Fruit fly (Drosophila melanogaster) Kc167 (cell line): ENCODE data around the gene Kaz.

Source experiments
- Myc ChIP-seq: fragments of >200 bp; optimal IDR thresholded peaks from 2 replicates; lab custom pipeline; 2017; ENCODE audit warnings: missing external identifiers
- Sin3A ChIP-seq: fragments of >200 bp; optimal IDR thresholded peaks from 2 replicates; lab custom pipeline; 2018; ENCODE audit warnings: missing external identifiers
- h ChIP-seq: fragments of >200 bp; optimal IDR thresholded peaks from 3 replicates; lab custom pipeline; 2018; ENCODE audit warnings: missing external identifiers
- insv ChIP-seq: fragments of >200 bp; optimal IDR thresholded peaks from 3 replicates; lab custom pipeline; 2018; ENCODE audit warnings: missing external identifiers
- psq ChIP-seq: fragments of >200 bp; optimal IDR thresholded peaks from 2 replicates; lab custom pipeline; 2017; ENCODE audit warnings: missing external identifiers
- ttk ChIP-seq: sonication (Bioruptor generic); optimal IDR thresholded peaks from 2 replicates; lab custom pipeline; 2017; ENCODE audit warnings: missing external identifiers

Gene Kaz

DNA sequence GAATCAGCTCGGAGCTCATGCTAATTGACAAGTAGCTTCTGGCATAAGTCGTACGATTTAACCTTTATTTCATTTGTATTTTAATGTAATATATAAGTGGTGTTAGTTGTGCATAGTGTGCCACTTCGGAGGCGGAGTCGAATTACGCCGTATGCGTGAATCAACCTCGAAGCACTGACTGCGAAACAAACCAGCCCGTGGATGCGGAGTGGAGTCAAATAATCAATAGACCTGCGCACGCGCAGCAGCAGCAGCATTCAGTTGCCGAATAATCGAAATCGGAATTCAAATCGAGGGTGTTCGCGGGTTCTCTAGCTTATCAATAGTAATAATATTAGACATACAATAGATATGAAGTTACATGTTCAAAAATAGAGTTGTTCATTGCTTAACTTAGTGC lies 1.5 kb downstream of the Kaz start, which contains the start of gene RabX4:
Gene RabX4 (minus strand): TSS at position 176 of the 400 bp plus-strand sequence.
- TF ChIP-seq ttk (lab: Kevin White, UChicago) = no peak
- no peak for TF ChIP-seq insv
- no peak for TF ChIP-seq Myc (lab: Kevin White, UChicago)
- no peak for TF ChIP-seq h (lab: Kevin White, UChicago)
- TF ChIP-seq Sin3A = no peak
- no peak for TF ChIP-seq psq (lab: Kevin White, UChicago)

- TF ChIP-seq Sin3A (no peak), ttk (lab: Kevin White, UChicago) (no peak), Myc (lab: Kevin White, UChicago) (no peak), insv (no peak), h (lab: Kevin White, UChicago) (no peak), psq (lab: Kevin White, UChicago) (no peak)
Observed at dm6 chr3R:24825548-24825947, 4.2 kb downstream of the Kaz start, which contains the start of gene niki. Gene niki (minus strand): TSS chr3R:24825648.

DNA sequence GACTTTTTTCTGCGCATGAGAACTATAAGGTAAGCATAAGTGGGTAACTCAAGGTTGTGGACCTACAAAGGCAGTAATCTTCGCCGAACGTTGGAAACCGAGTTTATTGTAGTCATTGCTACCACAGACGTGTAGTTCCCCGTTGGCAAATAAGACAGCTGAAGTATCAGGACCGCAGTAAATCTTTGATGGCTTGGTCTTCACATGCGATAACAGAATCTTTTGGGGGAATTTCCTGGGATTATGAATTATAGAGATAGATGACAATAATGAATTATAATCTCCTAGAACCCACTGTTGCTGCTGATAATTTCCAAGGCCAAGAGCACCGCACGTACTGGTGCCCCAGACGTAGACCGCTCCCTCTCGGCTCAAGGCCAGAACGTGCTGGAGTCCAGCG lies 6.7 kb downstream of the Kaz start:
- TF ChIP-seq h (lab: Kevin White, UChicago) (no peak), insv (no peak), Myc (lab: Kevin White, UChicago) (no peak), psq (lab: Kevin White, UChicago) (no peak), Sin3A (no peak), ttk (lab: Kevin White, UChicago) (no peak)

DNA sequence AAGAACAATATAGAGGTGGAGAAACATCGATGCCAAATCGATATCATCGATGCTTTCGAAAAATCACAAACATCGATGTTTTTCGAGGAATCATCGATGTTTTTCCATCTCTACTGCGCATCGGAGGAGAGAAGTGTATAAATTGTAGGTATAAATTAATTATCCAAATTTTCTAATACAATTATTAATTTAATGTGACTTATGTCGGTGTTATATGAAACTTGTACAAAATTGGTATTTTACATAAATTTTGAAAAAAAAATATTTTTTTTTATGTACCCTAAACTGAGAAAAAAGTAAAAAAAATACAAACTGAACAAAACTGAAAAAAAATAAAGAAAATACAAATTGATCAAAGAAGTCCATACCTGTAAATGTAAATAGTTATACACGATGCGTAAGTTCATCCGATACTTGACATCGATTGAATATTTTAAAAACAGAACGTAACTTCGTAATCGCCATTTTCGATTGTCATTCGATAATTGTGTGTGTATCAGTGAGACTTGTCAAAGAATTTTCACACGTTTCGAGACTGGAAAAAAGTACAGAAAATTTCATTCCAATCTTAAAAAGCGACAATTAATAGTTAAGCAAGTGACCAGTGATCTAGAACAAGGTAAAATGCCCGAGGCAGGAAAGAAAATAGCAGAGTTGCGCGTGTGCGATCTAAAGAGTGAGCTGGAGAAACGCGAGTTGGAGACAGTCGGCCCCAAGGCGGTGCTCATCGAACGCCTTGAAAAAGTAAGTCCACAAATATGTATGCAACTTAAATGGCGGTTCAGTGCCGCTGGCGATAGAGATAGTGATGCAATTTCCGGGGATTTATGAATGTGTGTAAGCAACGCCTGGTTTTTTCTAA lies 12.5 kb downstream of the Kaz start, which contains the start of the genes CG5808 and Saf-B:
Gene CG5808 (minus strand): TSS at position 15 of the 862 bp plus-strand sequence.
Gene Saf-B (plus strand): TSS at position 472 of the 862 bp plus-strand sequence.
- TF ChIP-seq ttk (lab: Kevin White, UChicago) (no peak), insv (no peak), Myc (lab: Kevin White, UChicago) (no peak), Sin3A (no peak), psq (lab: Kevin White, UChicago) (no peak), h (lab: Kevin White, UChicago) (no peak)

DNA sequence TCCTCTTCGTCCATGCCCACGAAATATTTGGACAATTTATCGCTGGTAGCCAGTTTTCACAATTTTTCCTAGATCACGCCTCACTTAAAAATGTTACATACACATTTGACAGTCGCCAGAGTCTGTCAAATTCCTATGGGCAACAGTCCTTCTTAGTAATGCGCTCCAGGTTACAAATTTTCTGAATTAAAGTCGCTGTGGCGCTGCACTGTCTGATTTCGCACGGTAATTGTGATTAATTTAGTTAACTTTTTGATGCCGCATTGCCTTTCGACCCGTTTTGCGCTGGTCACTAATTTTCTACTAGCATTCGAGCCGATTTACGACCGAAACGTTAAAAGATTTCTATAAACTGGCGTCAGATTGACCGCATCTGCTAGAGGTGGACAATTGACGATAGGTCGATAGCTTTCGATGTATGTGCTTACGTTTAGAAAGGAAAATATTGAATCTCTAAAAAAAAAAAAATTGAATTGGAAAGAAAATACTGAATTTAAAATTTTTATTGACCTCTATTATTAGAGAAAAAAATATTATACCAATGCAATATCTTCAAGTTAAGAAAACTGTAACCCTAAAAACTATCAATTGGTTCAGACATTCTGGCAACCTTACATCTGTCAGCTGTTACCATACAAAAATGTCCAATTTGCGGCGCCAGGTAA lies 16.0 kb downstream of the Kaz start, which contains the start of the genes lili and CG34150:
Gene lili (minus strand): TSS at position 376 of the 665 bp plus-strand sequence.
Gene CG34150 (plus strand): TSS at position 626 of the 665 bp plus-strand sequence.
- TF ChIP-seq ttk (lab: Kevin White, UChicago) = no peak
- TF ChIP-seq psq (lab: Kevin White, UChicago) = no peak
- TF ChIP-seq h (lab: Kevin White, UChicago) = no peak
- no peak for TF ChIP-seq Sin3A
- no peak for TF ChIP-seq insv
- no peak for TF ChIP-seq Myc (lab: Kevin White, UChicago)

DNA sequence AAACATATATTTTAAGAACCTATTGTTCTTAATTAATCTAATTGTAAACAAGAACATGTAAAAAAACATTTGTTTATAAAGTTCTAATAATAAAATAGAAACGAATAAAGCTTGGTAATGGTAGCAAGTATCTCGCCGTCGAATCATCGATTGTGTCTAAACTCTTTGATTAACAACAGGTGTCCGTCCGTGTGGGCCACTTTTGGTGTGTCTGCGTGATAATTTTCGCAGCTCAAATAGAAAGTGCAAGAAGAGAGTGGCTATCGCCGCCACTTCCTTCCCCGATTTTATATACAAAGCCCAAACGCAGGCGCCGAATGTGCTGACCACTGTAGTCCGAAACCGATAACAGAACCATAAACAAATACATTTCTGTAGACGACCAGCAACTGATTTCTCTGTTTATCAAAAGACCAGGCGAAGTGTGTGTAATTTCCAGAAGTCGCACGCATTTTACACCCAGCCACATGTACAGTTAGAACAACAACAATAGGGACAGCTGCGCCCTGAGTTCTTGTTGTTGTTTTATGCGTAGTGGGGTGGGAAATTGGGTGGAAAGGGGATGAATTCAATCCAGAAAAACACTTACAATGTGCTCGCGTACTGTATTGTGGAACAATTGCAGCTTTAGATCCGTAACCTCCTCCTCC lies 16.6 kb downstream of the Kaz start:
- TF ChIP-seq insv (no peak), Myc (lab: Kevin White, UChicago) (no peak)

- TF ChIP-seq psq (lab: Kevin White, UChicago) (no peak), Sin3A (no peak), Myc (lab: Kevin White, UChicago) (no peak), ttk (lab: Kevin White, UChicago) (no peak), h (lab: Kevin White, UChicago) (no peak), insv (no peak)
Observed at dm6 chr3R:24812394-24812793, 17.4 kb downstream of the Kaz start.

DNA sequence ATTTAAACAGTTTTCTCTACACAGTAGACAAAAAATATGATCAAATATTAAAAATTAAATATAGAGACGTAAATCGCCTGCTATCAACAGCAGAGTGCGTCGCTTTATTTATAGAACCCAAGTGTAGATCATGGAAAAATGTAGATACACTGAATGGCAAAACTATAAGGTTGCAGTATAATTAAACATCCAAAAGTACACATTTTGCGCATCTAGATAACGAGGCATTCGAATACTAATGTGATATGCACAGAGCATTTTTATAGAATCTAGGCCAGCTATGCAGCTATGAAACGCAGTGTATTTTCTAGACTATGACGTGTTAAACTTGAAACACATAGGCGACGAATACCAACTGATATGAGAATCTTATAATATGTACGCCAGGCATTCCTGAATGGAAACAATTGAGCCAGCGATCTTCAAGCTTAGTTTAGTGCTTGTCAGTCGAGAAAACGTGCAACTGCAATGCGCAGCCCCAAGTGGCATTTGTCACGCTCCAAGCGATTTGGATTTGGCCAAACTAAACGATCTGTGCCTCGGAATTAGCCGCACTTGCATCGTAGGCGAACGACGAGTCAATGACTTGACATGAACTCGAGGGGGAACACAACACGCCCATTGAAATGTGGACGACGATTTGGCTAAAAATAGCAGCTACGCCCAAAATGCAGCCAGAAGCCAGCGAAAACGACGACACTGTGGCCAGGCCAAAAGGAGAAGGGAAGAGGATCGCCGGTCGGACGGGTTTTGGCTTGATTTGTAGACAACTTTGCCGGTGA lies 18.7 kb downstream of the Kaz start:
- TF ChIP-seq h (lab: Kevin White, UChicago) (no peak), Sin3A (no peak), psq (lab: Kevin White, UChicago) (no peak), Myc (lab: Kevin White, UChicago) (no peak), ttk (lab: Kevin White, UChicago) (no peak), insv (no peak)

DNA sequence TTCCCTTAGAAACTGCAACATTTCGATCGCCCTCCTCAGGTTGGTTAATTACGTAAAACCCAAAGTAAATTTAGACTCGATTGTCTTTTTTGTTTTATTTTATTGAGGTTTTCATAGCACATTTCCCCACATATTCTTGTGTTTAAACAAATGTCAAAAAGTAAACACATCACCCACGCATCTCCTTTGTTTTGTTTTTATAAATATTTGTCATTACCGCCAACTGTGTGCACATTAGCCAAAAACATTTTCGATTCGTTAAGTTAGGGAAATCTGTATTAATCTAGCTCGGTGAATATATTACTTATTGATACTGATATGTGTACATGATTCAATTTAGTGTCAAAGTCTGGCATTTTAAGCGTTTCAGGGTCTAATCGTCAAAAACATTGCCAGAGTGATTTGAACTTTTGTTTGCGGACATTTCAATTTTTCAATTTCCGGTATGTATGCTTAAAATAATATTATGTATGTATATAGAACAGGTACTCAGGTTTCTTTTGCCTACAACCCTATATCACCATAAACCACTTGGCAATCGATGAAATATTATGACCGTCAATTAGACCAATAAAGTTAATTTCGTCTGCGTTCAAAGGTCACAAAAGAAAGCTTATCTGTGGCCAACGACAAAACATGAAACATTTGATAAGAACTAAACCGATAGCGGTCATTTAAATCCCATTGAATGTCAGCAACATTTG lies 20.0 kb downstream of the Kaz start:
- no peak for TF ChIP-seq Myc (lab: Kevin White, UChicago)
- no peak for TF ChIP-seq ttk (lab: Kevin White, UChicago)
- TF ChIP-seq psq (lab: Kevin White, UChicago) = no peak
- no peak for TF ChIP-seq h (lab: Kevin White, UChicago)

DNA sequence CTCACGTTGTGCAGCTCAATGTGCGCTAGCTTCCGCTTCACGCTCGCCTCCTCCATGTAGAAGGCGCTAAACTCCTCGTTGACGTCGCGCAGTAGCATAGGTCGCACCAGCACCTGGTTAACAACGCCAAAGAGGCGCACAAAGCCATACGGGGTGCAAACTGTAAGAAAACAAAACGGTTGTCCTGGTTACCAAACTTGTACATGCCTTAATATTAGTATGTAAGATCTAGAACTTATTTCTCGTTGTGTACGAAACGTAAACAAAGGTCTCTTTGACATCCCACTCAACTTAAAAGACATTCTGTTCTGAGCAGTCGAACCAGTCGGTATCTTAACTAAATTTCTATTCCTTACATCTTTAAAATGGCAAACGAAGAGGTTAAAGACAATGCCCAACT lies 22.4 kb downstream of the Kaz start, which contains the start of gene CG6980:
Gene CG6980 (plus strand): TSS at position 301 of the 400 bp plus-strand sequence.
- TF ChIP-seq h (lab: Kevin White, UChicago) (no peak), psq (lab: Kevin White, UChicago) (no peak), Myc (lab: Kevin White, UChicago) (no peak), ttk (lab: Kevin White, UChicago) (no peak), Sin3A (no peak), insv (no peak)
